Fruit fly (Drosophila melanogaster) whole organism, adult: Measurements from ENCODE around the gene mnd.
A peak's percentile ranks its signal among the peaks of the same experiment; 100 is the strongest.

Experiments
- CG11617 ChIP-seq: fragments of 200-800 bp; sonication (Bioruptor generic); optimal IDR thresholded peaks from 2 replicates; lab custom pipeline; 2017; ENCODE audit warnings: mild to moderate bottlenecking, missing biosample characterization, missing genetic modification reagents, missing genetic modification characterization
- CG12768 ChIP-seq: fragments of 200-800 bp; sonication (Bioruptor generic); optimal IDR thresholded peaks from 2 replicates; lab custom pipeline; 2017; ENCODE audit warnings: missing biosample characterization, missing genetic modification characterization, mild to moderate bottlenecking, moderate library complexity, missing genetic modification reagents
- CG14711 ChIP-seq: fragments of 200-800 bp; sonication (Bioruptor generic); optimal IDR thresholded peaks from 2 replicates; lab custom pipeline; 2018; ENCODE audit warnings: missing biosample characterization, mild to moderate bottlenecking, missing genetic modification characterization, moderate library complexity
- CG1620 ChIP-seq: fragments of 200-800 bp; sonication (Bioruptor generic); optimal IDR thresholded peaks from 2 replicates; lab custom pipeline; 2016; ENCODE audit warnings: missing biosample characterization, missing genetic modification characterization
- CG33017 ChIP-seq: fragments of 200-800 bp; sonication (Bioruptor generic); optimal IDR thresholded peaks from 2 replicates; lab custom pipeline; 2018; ENCODE audit warnings: missing biosample characterization, mild to moderate bottlenecking, missing genetic modification characterization, moderate library complexity
- CG5204 ChIP-seq: fragments of 200-800 bp; sonication (Bioruptor generic); optimal IDR thresholded peaks from 2 replicates; lab custom pipeline; 2016; ENCODE audit warnings: missing biosample characterization, missing genetic modification characterization
- CG7045 ChIP-seq: fragments of 200-800 bp; sonication (Bioruptor generic); optimal IDR thresholded peaks from 2 replicates; lab custom pipeline; 2017; ENCODE audit warnings: missing biosample characterization, mild to moderate bottlenecking, missing genetic modification characterization
- CG7101 ChIP-seq: fragments of 200-800 bp; sonication (Bioruptor generic); optimal IDR thresholded peaks from 2 replicates; lab custom pipeline; 2018; ENCODE audit warnings: missing biosample characterization, mild to moderate bottlenecking, missing genetic modification characterization, moderate library complexity
- Clk ChIP-seq: fragments of 200-800 bp; sonication (Bioruptor generic); optimal IDR thresholded peaks from 2 replicates; lab custom pipeline; 2017; ENCODE audit warnings: missing biosample characterization, missing genetic modification characterization
- Crg-1 ChIP-seq: fragments of 200-800 bp; sonication (Bioruptor generic); optimal IDR thresholded peaks from 2 replicates; lab custom pipeline; 2016; ENCODE audit warnings: missing biosample characterization, missing genetic modification characterization
- Hr96 ChIP-seq: fragments of 200-800 bp; sonication (Bioruptor generic); optimal IDR thresholded peaks from 2 replicates; lab custom pipeline; 2016; ENCODE audit warnings: missing biosample characterization, missing genetic modification characterization
- Mnt ChIP-seq: fragments of 200-800 bp; sonication (Bioruptor generic); optimal IDR thresholded peaks from 2 replicates; lab custom pipeline; 2016; ENCODE audit warnings: missing biosample characterization, mild to moderate bottlenecking, missing genetic modification characterization
- bab1 ChIP-seq: fragments of 200-800 bp; sonication (Bioruptor generic); optimal IDR thresholded peaks from 3 replicates; lab custom pipeline; 2019; ENCODE audit warnings: missing biosample characterization, mild to moderate bottlenecking, missing genetic modification characterization, moderate library complexity
- cic ChIP-seq: fragments of 200-800 bp; sonication (Bioruptor generic); optimal IDR thresholded peaks from 2 replicates; lab custom pipeline; 2017; ENCODE audit warnings: missing biosample characterization, mild to moderate bottlenecking, missing genetic modification characterization, moderate library complexity
- cnc ChIP-seq, 2 experiments: fragments of >200 bp; optimal IDR thresholded peaks; 2 replicates each; lab custom pipeline; 2017
- kay ChIP-seq: fragments of 200-800 bp; sonication (Bioruptor generic); peaks from one replicate; lab custom pipeline; 2016; ENCODE audit warnings: missing biosample characterization, missing genetic modification characterization, borderline replicate concordance
- ovo ChIP-seq: fragments of 200-800 bp; sonication (Bioruptor generic); optimal IDR thresholded peaks from 2 replicates; lab custom pipeline; 2016; ENCODE audit warnings: missing biosample characterization, missing genetic modification characterization
- pad ChIP-seq: fragments of 200-800 bp; sonication (Bioruptor generic); optimal IDR thresholded peaks from 3 replicates; lab custom pipeline; 2017; ENCODE audit warnings: missing biosample characterization, missing genetic modification characterization, mild to moderate bottlenecking, moderate library complexity, missing genetic modification reagents
- tj ChIP-seq: fragments of 200-800 bp; sonication (Bioruptor generic); optimal IDR thresholded peaks from 3 replicates; lab custom pipeline; 2017; ENCODE audit warnings: missing biosample characterization, mild to moderate bottlenecking, missing genetic modification characterization, moderate library complexity
- toe ChIP-seq: fragments of 200-800 bp; sonication (Bioruptor generic); optimal IDR thresholded peaks from 2 replicates; lab custom pipeline; 2016; ENCODE audit warnings: missing biosample characterization, missing genetic modification characterization

mnd gene

DNA sequence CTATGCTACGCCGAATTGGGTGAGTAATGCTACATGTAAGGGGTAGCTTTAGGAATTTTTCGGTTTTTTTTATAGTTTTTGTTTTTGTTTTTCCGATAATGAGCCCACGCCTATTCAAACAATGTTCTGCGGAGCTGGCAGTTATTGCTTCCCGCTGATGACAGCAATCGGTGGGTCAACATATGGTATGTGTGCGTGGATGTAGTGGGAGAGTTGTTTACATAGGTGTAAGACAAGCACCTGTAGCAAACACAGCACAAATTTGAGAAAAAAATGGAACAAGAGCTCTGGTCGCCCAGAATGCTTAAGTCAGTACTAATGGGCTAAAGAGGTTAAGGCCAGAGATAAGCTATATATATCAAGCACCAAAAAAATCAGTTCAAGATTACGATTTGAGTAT lies 3.3 kb downstream of the mnd start:
- no peak for TF ChIP-seq CG7101 (tag; lab: Kevin White, UChicago)
- TF ChIP-seq tj (GFP tag; lab: Kevin White, UChicago), result peak; percentile 64
- no peak for TF ChIP-seq bab1 (GFP tag; lab: Kevin White, UChicago)

DNA sequence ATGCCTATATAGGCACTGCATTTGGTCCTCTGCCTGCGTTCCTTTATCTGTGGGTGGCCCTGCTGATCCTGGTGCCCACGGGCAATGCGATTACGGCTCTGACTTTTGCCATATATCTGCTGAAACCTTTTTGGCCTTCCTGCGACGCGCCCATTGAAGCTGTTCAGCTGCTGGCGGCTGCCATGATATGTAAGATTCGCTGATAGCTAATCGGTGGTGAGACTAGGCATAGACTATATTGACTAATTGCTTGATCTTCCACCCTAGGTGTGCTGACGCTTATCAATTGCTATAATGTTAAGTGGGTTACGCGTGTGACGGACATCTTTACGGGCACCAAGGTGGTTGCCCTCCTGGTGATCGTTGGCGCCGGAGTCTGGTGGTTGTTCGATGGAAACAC lies 5.0 kb downstream of the mnd start:
- TF ChIP-seq bab1 (GFP tag; lab: Kevin White, UChicago) (no peak), CG5204 (GFP tag; lab: Kevin White, UChicago) (no peak), Clk (GFP tag; lab: Kevin White, UChicago) (no peak), cic (GFP tag; lab: Kevin White, UChicago) (no peak), CG33017 (tag; lab: Kevin White, UChicago) (no peak), CG7045 (GFP tag; lab: Kevin White, UChicago) (no peak), CG14711 (tag; lab: Kevin White, UChicago) (no peak), Crg-1 (GFP tag; lab: Kevin White, UChicago) (no peak), kay (no peak), cnc (optimal IDR thresholded peaks at IDR 0.05; lab: Kevin White, UChicago) (no peak), pad (GFP tag; lab: Kevin White, UChicago) (no peak)

DNA sequence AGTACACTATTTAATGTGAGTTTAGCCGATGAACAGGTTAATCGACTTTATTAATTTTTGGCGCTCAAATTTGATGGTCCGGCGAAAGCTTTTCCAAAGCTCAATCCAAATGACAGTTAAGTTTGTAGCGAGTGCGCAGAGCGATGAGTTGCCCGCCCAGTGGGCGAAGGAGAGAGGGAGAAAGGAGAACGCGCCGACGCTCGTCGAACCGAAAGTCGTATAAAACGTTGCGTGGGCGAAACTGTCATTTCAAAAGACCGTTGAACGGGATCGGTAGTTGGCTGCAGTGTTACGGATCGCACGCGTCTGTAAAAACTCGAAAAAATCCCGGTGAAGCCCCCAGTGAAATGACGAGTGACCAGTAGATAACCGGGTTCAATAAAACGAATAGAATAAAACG lies 7.1 kb downstream of the mnd start, which contains the start of gene Zip71B:
Gene Zip71B (plus strand): TSS at position 265 of the 400 bp plus-strand sequence.
- TF ChIP-seq kay, result peak; percentile 76
- no peak for TF ChIP-seq CG12768 (GFP tag; lab: Kevin White, UChicago)
- TF ChIP-seq Mnt (GFP tag; lab: Kevin White, UChicago), result peak; percentile 23

DNA sequence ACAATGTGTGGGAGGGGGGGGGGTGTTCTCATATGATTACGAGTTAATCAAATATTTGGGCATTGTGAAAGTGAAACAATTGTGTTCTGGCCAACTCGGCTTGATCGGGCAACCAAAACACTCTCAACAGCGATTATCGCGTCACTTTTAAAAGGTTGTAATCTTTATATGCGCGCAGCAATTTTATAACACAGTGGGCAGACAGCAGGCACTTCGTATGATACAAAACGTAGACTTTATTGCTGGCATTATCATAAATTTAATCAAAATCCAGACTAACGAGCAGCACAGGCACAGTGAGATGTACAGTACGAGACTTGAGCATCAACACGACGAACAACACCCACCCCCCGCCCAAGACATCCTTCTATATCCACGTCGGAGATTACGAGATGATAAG lies 7.9 kb downstream of the mnd start:
- TF ChIP-seq tj (GFP tag; lab: Kevin White, UChicago) (peak; percentile 15), cnc (optimal IDR thresholded peaks at IDR 0.05; lab: Kevin White, UChicago) (no peak), CG7101 (tag; lab: Kevin White, UChicago) (no peak), Crg-1 (GFP tag; lab: Kevin White, UChicago) (no peak), pad (GFP tag; lab: Kevin White, UChicago) (no peak), CG1620 (no peak), CG14711 (tag; lab: Kevin White, UChicago) (no peak), kay (peak; percentile 11), CG12768 (GFP tag; lab: Kevin White, UChicago) (peak; percentile 53), CG7045 (GFP tag; lab: Kevin White, UChicago) (peak; percentile 37), ovo (GFP tag; lab: Kevin White, UChicago) (no peak), Mnt (GFP tag; lab: Kevin White, UChicago) (no peak), Clk (GFP tag; lab: Kevin White, UChicago) (no peak), CG11617 (GFP tag; lab: Kevin White, UChicago) (peak; percentile 7), toe (GFP tag; lab: Kevin White, UChicago) (peak; percentile 6), cic (GFP tag; lab: Kevin White, UChicago) (peak; percentile 71), CG33017 (tag; lab: Kevin White, UChicago) (peak; percentile 27), CG5204 (GFP tag; lab: Kevin White, UChicago) (no peak), Hr96 (GFP tag; lab: Kevin White, UChicago) (no peak), bab1 (GFP tag; lab: Kevin White, UChicago) (no peak)

dm6 chr3L:14999284-15000019 lies 14.6 kb downstream of the mnd start, which contains the start of the genes mRpL39 and Prosbeta2:
Gene mRpL39, minus strand, starts transcription at chr3L:14999666.
Gene Prosbeta2, plus strand, starts transcription at chr3L:14999951.
- TF ChIP-seq Clk (GFP tag; lab: Kevin White, UChicago) (peak; percentile 54), CG7045 (GFP tag; lab: Kevin White, UChicago) (peak; percentile 36), Mnt (GFP tag; lab: Kevin White, UChicago) (no peak), cnc (optimal IDR thresholded peaks at IDR 0.05; lab: Kevin White, UChicago) (peak in 1 of 2 experiments; percentile 41), toe (GFP tag; lab: Kevin White, UChicago) (no peak), kay (no peak), tj (GFP tag; lab: Kevin White, UChicago) (no peak), CG5204 (GFP tag; lab: Kevin White, UChicago) (no peak), Crg-1 (GFP tag; lab: Kevin White, UChicago) (no peak), CG14711 (tag; lab: Kevin White, UChicago) (peak; percentile 76), Hr96 (GFP tag; lab: Kevin White, UChicago) (no peak), CG12768 (GFP tag; lab: Kevin White, UChicago) (peak; percentile 38), CG7101 (tag; lab: Kevin White, UChicago) (peak; percentile 52), bab1 (GFP tag; lab: Kevin White, UChicago) (peak; percentile 82), cic (GFP tag; lab: Kevin White, UChicago) (no peak), pad (GFP tag; lab: Kevin White, UChicago) (no peak), CG1620 (no peak), CG33017 (tag; lab: Kevin White, UChicago) (no peak), CG11617 (GFP tag; lab: Kevin White, UChicago) (no peak), ovo (GFP tag; lab: Kevin White, UChicago) (no peak)

DNA sequence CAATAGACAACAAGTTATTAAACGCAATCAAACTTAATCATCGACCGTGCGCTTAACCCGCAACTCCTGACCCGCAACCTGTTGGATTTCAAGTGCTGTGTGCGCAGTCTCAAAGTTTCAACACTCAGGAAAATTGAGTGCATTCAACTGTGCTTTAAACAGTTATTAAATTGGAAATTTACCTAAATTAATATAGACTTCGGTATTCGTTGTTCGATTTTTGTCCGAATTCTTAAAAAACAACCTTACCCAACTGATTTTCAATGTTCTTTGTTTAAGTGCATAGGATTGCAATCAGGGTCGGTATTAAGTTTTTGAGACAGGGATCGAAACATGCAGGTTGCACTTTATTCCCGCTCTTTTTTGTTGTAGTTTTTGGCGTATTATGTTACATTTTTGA lies 20.2 kb downstream of the mnd start:
- TF ChIP-seq CG14711 (tag; lab: Kevin White, UChicago) (no peak), CG11617 (GFP tag; lab: Kevin White, UChicago) (no peak), CG1620 (no peak), cic (GFP tag; lab: Kevin White, UChicago) (no peak), kay (no peak), Crg-1 (GFP tag; lab: Kevin White, UChicago) (no peak), CG12768 (GFP tag; lab: Kevin White, UChicago) (no peak), Hr96 (GFP tag; lab: Kevin White, UChicago) (no peak), Clk (GFP tag; lab: Kevin White, UChicago) (no peak)
